Fruit fly (Drosophila melanogaster) whole organism, embryonic: ENCODE measurements around the gene CG31141.

Experiments used
- Atf3 ChIP-seq: fragments of 200-800 bp; sonication (Bioruptor generic); optimal IDR thresholded peaks from 3 replicates; lab custom pipeline; 2016; ENCODE audit warnings: missing biosample characterization, missing genetic modification characterization
- CG10431 ChIP-seq: fragments of 200-800 bp; sonication (Bioruptor generic); optimal IDR thresholded peaks from 3 replicates; lab custom pipeline; 2018; ENCODE audit warnings: missing biosample characterization, mild to moderate bottlenecking, missing genetic modification characterization
- CG11247 ChIP-seq: fragments of 200-800 bp; sonication (Bioruptor generic); IDR thresholded peaks from 2 replicates; pipeline ENCODE4 v1.3.6; 2022; ENCODE audit warnings: missing biosample characterization, missing genetic modification characterization
- CG11398 ChIP-seq: fragments of 200-800 bp; sonication (Bioruptor generic); optimal IDR thresholded peaks from 2 replicates; lab custom pipeline; 2016; ENCODE audit warnings: missing biosample characterization, missing genetic modification characterization
- CG12299 ChIP-seq: fragments of 200-800 bp; sonication (Bioruptor generic); optimal IDR thresholded peaks from 2 replicates; lab custom pipeline; 2018; ENCODE audit warnings: missing biosample characterization, mild to moderate bottlenecking, missing genetic modification characterization
- CG13775 ChIP-seq: fragments of 200-800 bp; sonication (Bioruptor generic); optimal IDR thresholded peaks from 3 replicates; lab custom pipeline; 2017; ENCODE audit warnings: missing biosample characterization, mild to moderate bottlenecking, missing genetic modification characterization
- CG16815 ChIP-seq: fragments of 200-800 bp; sonication (Bioruptor generic); optimal IDR thresholded peaks from 3 replicates; lab custom pipeline; 2017; ENCODE audit warnings: missing biosample characterization, mild to moderate bottlenecking, missing genetic modification characterization
- CG1792 ChIP-seq: fragments of 200-800 bp; sonication (Bioruptor generic); optimal IDR thresholded peaks from 2 replicates; lab custom pipeline; 2016; ENCODE audit warnings: missing biosample characterization, missing genetic modification characterization
- CG18011 ChIP-seq: fragments of 200-800 bp; sonication (Bioruptor generic); optimal IDR thresholded peaks from 2 replicates; lab custom pipeline; 2017; ENCODE audit warnings: missing biosample characterization, missing genetic modification characterization, mild to moderate bottlenecking, moderate library complexity, missing genotype
- CG31388 ChIP-seq: fragments of 200-800 bp; sonication (Bioruptor generic); optimal IDR thresholded peaks from 2 replicates; lab custom pipeline; 2016; ENCODE audit warnings: missing biosample characterization, missing genetic modification characterization
- CG5953 ChIP-seq: fragments of 200-800 bp; sonication (Bioruptor generic); IDR thresholded peaks from 2 replicates; pipeline ENCODE4 v1.3.6; 2022; ENCODE audit warnings: missing biosample characterization, missing genetic modification characterization
- CG9609 ChIP-seq: fragments of 200-800 bp; sonication (Bioruptor generic); optimal IDR thresholded peaks from 3 replicates; lab custom pipeline; 2016; ENCODE audit warnings: missing biosample characterization, missing genetic modification characterization
- Camta ChIP-seq: fragments of 200-800 bp; sonication (Bioruptor generic); optimal IDR thresholded peaks from 2 replicates; lab custom pipeline; 2016; ENCODE audit warnings: missing biosample characterization, missing genetic modification characterization
- Chrac-16 ChIP-seq: fragments of 200-800 bp; sonication (Bioruptor generic); optimal IDR thresholded peaks from 3 replicates; lab custom pipeline; 2016; ENCODE audit warnings: missing biosample characterization, missing genetic modification characterization
- D ChIP-seq, 2 experiments: fragments of 200-800 bp in 1 of 2; fragments of >200 bp in 1 of 2; sonication (Bioruptor generic) in 1 of 2; optimal IDR thresholded peaks; 2 replicates in 1 of 2; 3 replicates in 1 of 2; lab custom pipeline; 2017; ENCODE audit warnings: mild to moderate bottlenecking in 1 of 2, missing biosample characterization in 1 of 2, missing genetic modification characterization in 1 of 2, missing genetic modification reagents in 1 of 2
- Deaf1 ChIP-seq: fragments of 200-800 bp; optimal IDR thresholded peaks from 3 replicates; lab custom pipeline; 2019; ENCODE audit warnings: missing biosample characterization, mild to moderate bottlenecking, missing genetic modification characterization, moderate library complexity
- Dll ChIP-seq: fragments of 200-800 bp; sonication (Bioruptor generic); IDR thresholded peaks from 4 replicates; pipeline ENCODE4 v1.3.6; 2022; ENCODE audit warnings: missing biosample characterization, missing genetic modification characterization; ENCODE audit not compliant: partially characterized antibody
- E2f1 ChIP-seq: fragments of 200-800 bp; sonication (Bioruptor generic); IDR thresholded peaks from 2 replicates; pipeline ENCODE4 v1.3.6; 2022; ENCODE audit warnings: missing biosample characterization, missing genetic modification characterization
- E2f2 ChIP-seq: fragments of 200-800 bp; sonication (Bioruptor generic); IDR thresholded peaks from 2 replicates; pipeline ENCODE4 v1.3.6; 2022; ENCODE audit warnings: missing biosample characterization, missing genetic modification characterization
- Hey ChIP-seq: fragments of 200-800 bp; sonication (Bioruptor generic); optimal IDR thresholded peaks from 3 replicates; lab custom pipeline; 2018; ENCODE audit warnings: missing biosample characterization, mild to moderate bottlenecking, missing genetic modification characterization
- Hr3 ChIP-seq: fragments of 200-800 bp; sonication (Bioruptor generic); optimal IDR thresholded peaks from 3 replicates; lab custom pipeline; 2016; ENCODE audit warnings: missing biosample characterization, missing genetic modification characterization
- Lhr ChIP-seq: fragments of 200-800 bp; sonication (Bioruptor generic); optimal IDR thresholded peaks from 3 replicates; lab custom pipeline; 2017; ENCODE audit warnings: mild to moderate bottlenecking, missing biosample characterization, missing genetic modification reagents, missing genetic modification characterization
- MTF-1 ChIP-seq: fragments of 200-800 bp; sonication (Bioruptor generic); optimal IDR thresholded peaks from 2 replicates; lab custom pipeline; 2018; ENCODE audit warnings: missing biosample characterization, mild to moderate bottlenecking, missing genetic modification characterization, borderline replicate concordance
- Max ChIP-seq: fragments of 200-800 bp; sonication (Bioruptor generic); optimal IDR thresholded peaks from 2 replicates; lab custom pipeline; 2016; ENCODE audit warnings: missing biosample characterization, mild to moderate bottlenecking, missing genetic modification characterization
- Opbp ChIP-seq: fragments of 200-800 bp; sonication (Bioruptor generic); IDR thresholded peaks from 3 replicates; pipeline ENCODE4 v1.3.6; 2022; ENCODE audit warnings: missing biosample characterization, missing genetic modification characterization; ENCODE audit not compliant: partially characterized antibody
- Spps ChIP-seq: fragments of 200-800 bp; sonication (Bioruptor generic); optimal IDR thresholded peaks from 2 replicates; lab custom pipeline; 2018; ENCODE audit warnings: missing biosample characterization, mild to moderate bottlenecking, missing genetic modification characterization
- TFAM ChIP-seq: fragments of 200-800 bp; sonication (Bioruptor generic); optimal IDR thresholded peaks from 2 replicates; lab custom pipeline; 2017; ENCODE audit warnings: missing biosample characterization, missing genetic modification characterization, inconsistent platforms
- Taf1 ChIP-seq: fragments of 200-800 bp; sonication (Bioruptor generic); IDR thresholded peaks from 2 replicates; pipeline ENCODE4 v1.3.6; 2022; ENCODE audit warnings: missing biosample characterization, missing genetic modification characterization
- Xrp1 ChIP-seq: fragments of 200-800 bp; sonication (Bioruptor generic); IDR thresholded peaks from 2 replicates; pipeline ENCODE4 v1.3.6; 2022; ENCODE audit warnings: missing biosample characterization, missing genetic modification characterization
- abd-A ChIP-seq: fragments of 200-800 bp; sonication (Bioruptor generic); optimal IDR thresholded peaks from 3 replicates; lab custom pipeline; 2019; ENCODE audit warnings: missing biosample characterization, mild to moderate bottlenecking, missing genetic modification characterization, moderate library complexity
- ac ChIP-seq: fragments of 200-800 bp; sonication (Bioruptor generic); optimal IDR thresholded peaks from 3 replicates; lab custom pipeline; 2017; ENCODE audit warnings: missing biosample characterization, mild to moderate bottlenecking, missing genetic modification characterization
- al ChIP-seq: fragments of 200-800 bp; sonication (Bioruptor generic); IDR thresholded peaks from 2 replicates; pipeline ENCODE4 v1.3.6; 2022; ENCODE audit warnings: missing biosample characterization, missing genetic modification characterization
- chinmo ChIP-seq: fragments of 200-800 bp; sonication (Bioruptor generic); IDR thresholded peaks from 4 replicates; pipeline ENCODE4 v1.3.6; 2022; ENCODE audit warnings: missing biosample characterization, missing genetic modification characterization; ENCODE audit not compliant: partially characterized antibody
- chm ChIP-seq: fragments of 200-800 bp; sonication (Bioruptor generic); IDR thresholded peaks from 2 replicates; pipeline ENCODE4 v1.3.6; 2022; ENCODE audit warnings: missing biosample characterization, missing genetic modification characterization
- ftz-f1 ChIP-seq: fragments of 200-800 bp; sonication (Bioruptor generic); optimal IDR thresholded peaks from 2 replicates; lab custom pipeline; 2016; ENCODE audit warnings: missing biosample characterization, missing genetic modification characterization
- gce ChIP-seq: fragments of 200-800 bp; sonication (Bioruptor generic); IDR thresholded peaks from 3 replicates; pipeline ENCODE4 v1.3.6; 2022; ENCODE audit warnings: missing biosample characterization, missing genetic modification characterization
- gcm2 ChIP-seq: fragments of 200-800 bp; sonication (Bioruptor generic); optimal IDR thresholded peaks from 2 replicates; lab custom pipeline; 2016; ENCODE audit warnings: missing biosample characterization, missing genetic modification characterization
- grn ChIP-seq: fragments of 200-800 bp; sonication (Bioruptor generic); optimal IDR thresholded peaks from 3 replicates; lab custom pipeline; 2017; ENCODE audit warnings: missing biosample characterization, missing genetic modification characterization
- jing ChIP-seq: fragments of 200-800 bp; sonication (Bioruptor generic); optimal IDR thresholded peaks from 2 replicates; lab custom pipeline; 2018; ENCODE audit warnings: missing biosample characterization, mild to moderate bottlenecking, missing genetic modification characterization
- klu ChIP-seq: fragments of 200-800 bp; sonication (Bioruptor generic); IDR thresholded peaks from 2 replicates; pipeline ENCODE4 v1.3.6; 2022; ENCODE audit warnings: missing biosample characterization, missing genetic modification characterization
- luna ChIP-seq: fragments of 200-800 bp; sonication (Bioruptor generic); optimal IDR thresholded peaks from 2 replicates; lab custom pipeline; 2016; ENCODE audit warnings: missing biosample characterization, missing genetic modification characterization
- nom ChIP-seq: fragments of 200-800 bp; sonication (Bioruptor generic); optimal IDR thresholded peaks from 2 replicates; lab custom pipeline; 2017; ENCODE audit warnings: missing biosample characterization, missing genetic modification characterization, mild to moderate bottlenecking, moderate library complexity, missing genetic modification reagents
- pzg ChIP-seq: fragments of 200-800 bp; sonication (Bioruptor generic); optimal IDR thresholded peaks from 3 replicates; lab custom pipeline; 2018; ENCODE audit warnings: missing biosample characterization, mild to moderate bottlenecking, missing genetic modification characterization, moderate library complexity
- repo ChIP-seq: fragments of 200-800 bp; sonication (Bioruptor generic); optimal IDR thresholded peaks from 2 replicates; lab custom pipeline; 2016; ENCODE audit warnings: missing biosample characterization, missing genetic modification characterization
- ro ChIP-seq: fragments of 200-800 bp; sonication (Bioruptor generic); IDR thresholded peaks from 2 replicates; pipeline ENCODE4 v1.3.6; 2022; ENCODE audit warnings: missing biosample characterization, missing genetic modification characterization
- sens-2 ChIP-seq: fragments of 200-800 bp; sonication (Bioruptor generic); IDR thresholded peaks from 2 replicates; pipeline ENCODE4 v1.3.6; 2022; ENCODE audit warnings: missing biosample characterization, missing genetic modification characterization
- stc ChIP-seq: fragments of 200-800 bp; sonication (Bioruptor generic); IDR thresholded peaks from 2 replicates; pipeline ENCODE4 v1.3.6; 2022; ENCODE audit warnings: missing biosample characterization, missing genetic modification characterization
- tna ChIP-seq: fragments of 200-800 bp; sonication (Bioruptor generic); IDR thresholded peaks from 2 replicates; pipeline ENCODE4 v1.3.6; 2022; ENCODE audit warnings: missing biosample characterization, missing genetic modification characterization; ENCODE audit not compliant: partially characterized antibody
- trem ChIP-seq: fragments of 200-800 bp; optimal IDR thresholded peaks from 3 replicates; lab custom pipeline; 2019; ENCODE audit warnings: missing biosample characterization, mild to moderate bottlenecking, missing genetic modification characterization, moderate library complexity
- trh ChIP-seq: fragments of 200-800 bp; sonication (Bioruptor generic); optimal IDR thresholded peaks from 2 replicates; lab custom pipeline; 2016; ENCODE audit warnings: missing biosample characterization, missing genetic modification characterization
- tx ChIP-seq: fragments of 200-800 bp; sonication (Bioruptor generic); optimal IDR thresholded peaks from 2 replicates; lab custom pipeline; 2016; ENCODE audit warnings: missing biosample characterization, missing genetic modification characterization

Gene CG31141

DNA sequence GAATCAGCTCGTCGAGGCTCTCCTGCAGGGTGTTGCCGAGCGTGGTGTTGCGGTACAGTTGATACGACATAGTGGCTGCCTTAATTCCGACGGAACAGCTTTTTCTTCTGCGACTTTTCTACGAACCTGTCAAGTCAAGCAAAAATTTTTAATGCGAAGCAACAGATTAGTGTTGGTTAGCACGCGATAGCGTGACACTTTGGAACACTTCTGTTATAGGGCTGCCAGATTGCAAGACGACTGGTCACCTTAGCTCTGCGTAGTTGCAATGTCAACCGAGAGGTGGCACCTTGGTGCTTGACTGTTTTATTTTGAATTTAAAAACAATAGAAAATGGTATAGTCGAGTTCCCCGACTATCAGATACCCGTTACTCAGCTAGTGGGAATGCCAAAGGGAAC lies 32.2 kb upstream of the CG31141 start, which contains the start of gene TfIIA-S (continued):
- TF ChIP-seq MTF-1 (GFP tag; lab: Kevin White, UChicago) (peak; percentile 76), Deaf1 (no peak), Hr3 (GFP tag; lab: Kevin White, UChicago) (peak; percentile 69), chinmo (no peak), tna (no peak), al (GFP tag; lab: Robert Waterston, UW) (no peak), Opbp (GFP tag; lab: Robert Waterston, UW) (no peak), klu (GFP tag; lab: Robert Waterston, UW) (no peak), TFAM (GFP tag; lab: Kevin White, UChicago) (no peak), trem (tag; lab: Kevin White, UChicago) (peak; percentile 88), ro (GFP tag; lab: Robert Waterston, UW) (no peak), trh (GFP tag; lab: Kevin White, UChicago) (peak; percentile 64), gcm2 (GFP tag; lab: Kevin White, UChicago) (peak; percentile 19), D (optimal IDR thresholded peaks at IDR 0.05; lab: Kevin White, UChicago) (no peak), D (GFP tag; optimal IDR thresholded peaks at IDR 0.05; lab: Kevin White, UChicago) (peak; percentile 40), Atf3 (GFP tag; lab: Kevin White, UChicago) (peak; percentile 75), ac (no peak), Xrp1 (GFP tag; lab: Robert Waterston, UW) (no peak), tx (peak; percentile 81), jing (GFP tag; lab: Kevin White, UChicago) (no peak), grn (GFP tag; lab: Kevin White, UChicago) (peak; percentile 42), Spps (tag; lab: Kevin White, UChicago) (no peak), Max (GFP tag; lab: Kevin White, UChicago) (peak; percentile 69), E2f1 (GFP tag; lab: Robert Waterston, UW) (no peak), CG5953 (GFP tag; lab: Robert Waterston, UW) (no peak), Hey (tag; lab: Kevin White, UChicago) (peak; percentile 44), CG13775 (peak; percentile 59), CG16815 (peak; percentile 64), Lhr (GFP tag; lab: Kevin White, UChicago) (peak; percentile 97), sens-2 (GFP tag; lab: Robert Waterston, UW) (no peak), Chrac-16 (GFP tag; lab: Kevin White, UChicago) (peak; percentile 82), nom (GFP tag; lab: Kevin White, UChicago) (peak; percentile 35), luna (GFP tag; lab: Kevin White, UChicago) (peak; percentile 71), gce (no peak), abd-A (no peak), chm (GFP tag; lab: Robert Waterston, UW) (no peak), Taf1 (GFP tag; lab: Robert Waterston, UW) (no peak), Dll (no peak), stc (no peak), CG9609 (GFP tag; lab: Kevin White, UChicago) (peak; percentile 86), CG11398 (GFP tag; lab: Kevin White, UChicago) (peak; percentile 84), CG11247 (GFP tag; lab: Robert Waterston, UW) (no peak), repo (peak; percentile 86), CG12299 (no peak), CG31388 (GFP tag; lab: Kevin White, UChicago) (peak; percentile 55), E2f2 (GFP tag; lab: Robert Waterston, UW) (no peak), CG10431 (GFP tag; lab: Kevin White, UChicago) (no peak), Camta (peak; percentile 72), CG18011 (peak; percentile 37), pzg (peak; percentile 99), ftz-f1 (peak; percentile 90), CG1792 (GFP tag; lab: Kevin White, UChicago) (peak; percentile 84)
